Worm (Caenorhabditis elegans) whole organism, early embryonic: ENCODE measurements around the gene R02D1.2.

ENCODE experiments used
- B0310.2 ChIP-seq: sonication (generic microtip); optimal IDR thresholded peaks from 2 replicates; lab custom pipeline; 2016; ENCODE audit warnings: mild to moderate bottlenecking, missing genetic modification characterization, missing compliant biosample characterization
- F13C5.2 ChIP-seq: sonication (generic microtip); optimal IDR thresholded peaks from 2 replicates; lab custom pipeline; 2017; ENCODE audit warnings: mild to moderate bottlenecking, missing genetic modification characterization, inconsistent platforms, missing compliant biosample characterization
- aly-1 ChIP-seq: sonication (generic microtip); optimal IDR thresholded peaks from 2 replicates; lab custom pipeline; 2016; ENCODE audit warnings: missing genetic modification characterization, missing compliant biosample characterization
- ama-1 ChIP-seq: fragments of 150-350 bp; optimal IDR thresholded peaks from 2 replicates; lab custom pipeline; 2014
- ceh-13 ChIP-seq: fragments of 200-800 bp; sonication (Bioruptor generic); optimal IDR thresholded peaks from 2 replicates; lab custom pipeline; 2018; ENCODE audit warnings: mild to moderate bottlenecking, missing genetic modification characterization, missing compliant biosample characterization
- ceh-36 ChIP-seq: sonication (generic microtip); optimal IDR thresholded peaks from 2 replicates; lab custom pipeline; 2016; ENCODE audit warnings: missing genetic modification characterization, inconsistent platforms, missing compliant biosample characterization
- ets-7 ChIP-seq: sonication (generic microtip); optimal IDR thresholded peaks from 2 replicates; lab custom pipeline; 2016; ENCODE audit warnings: missing genotype, missing genetic modification characterization, missing compliant biosample characterization
- flt-1 ChIP-seq: fragments of 200-800 bp; sonication (Bioruptor generic); IDR thresholded peaks from 2 replicates; pipeline ENCODE4 v1.3.6; 2022; ENCODE audit warnings: missing genetic modification characterization, missing compliant biosample characterization
- hmbx-1 ChIP-seq: sonication (generic microtip); optimal IDR thresholded peaks from 2 replicates; lab custom pipeline; 2016; ENCODE audit warnings: mild to moderate bottlenecking, missing genetic modification characterization, missing compliant biosample characterization
- hmg-4 ChIP-seq: fragments of 200-800 bp; sonication (Bioruptor generic); optimal IDR thresholded peaks from 2 replicates; lab custom pipeline; 2018; ENCODE audit warnings: mild to moderate bottlenecking, missing genetic modification characterization, missing compliant biosample characterization
- hnd-1 ChIP-seq: sonication (generic microtip); optimal IDR thresholded peaks from 2 replicates; lab custom pipeline; 2016; ENCODE audit warnings: missing genetic modification characterization, missing compliant biosample characterization
- pes-1 ChIP-seq: fragments of 200-800 bp; sonication (Bioruptor generic); IDR thresholded peaks from 2 replicates; pipeline ENCODE4 v1.3.6; 2022; ENCODE audit warnings: missing genetic modification reagents, missing genetic modification characterization, missing compliant biosample characterization
- scrt-1 ChIP-seq: fragments of 200-800 bp; sonication (Bioruptor generic); IDR thresholded peaks from 2 replicates; pipeline ENCODE4 v1.3.6; 2022; ENCODE audit warnings: missing genetic modification characterization, missing compliant biosample characterization
- sea-1 ChIP-seq: fragments of 200-800 bp; sonication (Bioruptor generic); conservative IDR thresholded peaks from 2 replicates; pipeline ENCODE4 v1.3.6; 2022; ENCODE audit warnings: missing genetic modification characterization, missing compliant biosample characterization
- tbx-11 ChIP-seq: fragments of 200-800 bp; sonication (Bioruptor generic); IDR thresholded peaks from 2 replicates; pipeline ENCODE4 v1.3.6; 2022; ENCODE audit warnings: missing genetic modification characterization, missing compliant biosample characterization
- tbx-37 ChIP-seq: fragments of 200-800 bp; sonication (Bioruptor generic); conservative IDR thresholded peaks from 2 replicates; pipeline ENCODE4 v1.3.6; 2022; ENCODE audit warnings: missing genetic modification reagents, missing genetic modification characterization, missing compliant biosample characterization
- tra-4 ChIP-seq: sonication (generic microtip); optimal IDR thresholded peaks from 2 replicates; lab custom pipeline; 2017; ENCODE audit warnings: missing genetic modification characterization, missing compliant biosample characterization

R02D1.2 gene

ce11 chrV:4360018-4360417 lies 37.4 kb upstream of the R02D1.2 start:
- TF ChIP-seq tbx-37 (GFP tag; lab: Robert Waterston, UW) (no peak), pes-1 (GFP tag; lab: Robert Waterston, UW) (no peak), ceh-13 (no peak)

- no peak for TF ChIP-seq ceh-13
- no peak for TF ChIP-seq ceh-36 (tag; lab: Kevin White, UChicago)
- TF ChIP-seq flt-1 (GFP tag; lab: Robert Waterston, UW) = no peak
- TF ChIP-seq aly-1 (tag; lab: Kevin White, UChicago) = no peak
- no peak for TF ChIP-seq ets-7 (tag; lab: Kevin White, UChicago)
- TF ChIP-seq tra-4 = no peak
Measured at ce11 chrV:4359127-4359526, 36.5 kb upstream of the R02D1.2 start.

- no peak for TF ChIP-seq ceh-36 (tag; lab: Kevin White, UChicago)
- no peak for TF ChIP-seq hmg-4
- TF ChIP-seq aly-1 (tag; lab: Kevin White, UChicago) = no peak
- TF ChIP-seq flt-1 (GFP tag; lab: Robert Waterston, UW) = no peak
- no peak for TF ChIP-seq scrt-1 (GFP tag; lab: Robert Waterston, UW)
- TF ChIP-seq ama-1 = no peak
- TF ChIP-seq pes-1 (GFP tag; lab: Robert Waterston, UW) = no peak
- TF ChIP-seq tbx-37 (GFP tag; lab: Robert Waterston, UW) = no peak
- TF ChIP-seq F13C5.2 = no peak
- no peak for TF ChIP-seq tra-4
- TF ChIP-seq ets-7 (tag; lab: Kevin White, UChicago) = no peak
- no peak for TF ChIP-seq ceh-13
- TF ChIP-seq tbx-11 (GFP tag; lab: Robert Waterston, UW) = no peak
- TF ChIP-seq hnd-1 (tag; lab: Kevin White, UChicago) = no peak
- no peak for TF ChIP-seq hmbx-1 (tag; lab: Kevin White, UChicago)
- no peak for TF ChIP-seq B0310.2
- no peak for TF ChIP-seq sea-1
Measured at ce11 chrV:4357369-4357768, 34.8 kb upstream of the R02D1.2 start.

- no peak for TF ChIP-seq scrt-1 (GFP tag; lab: Robert Waterston, UW)
Measured at ce11 chrV:4356047-4356612, 33.5 kb upstream of the R02D1.2 start.

ce11 chrV:4346799-4347198 lies 24.2 kb upstream of the R02D1.2 start, which contains the start of gene mcm-7:
mcm-7 (plus strand) TSS chrV:4347166.
- TF ChIP-seq F13C5.2 (no peak), tra-4 (no peak), pes-1 (GFP tag; lab: Robert Waterston, UW) (no peak), tbx-37 (GFP tag; lab: Robert Waterston, UW) (no peak), hmbx-1 (tag; lab: Kevin White, UChicago) (no peak), tbx-11 (GFP tag; lab: Robert Waterston, UW) (no peak), sea-1 (no peak), scrt-1 (GFP tag; lab: Robert Waterston, UW) (no peak), ceh-36 (tag; lab: Kevin White, UChicago) (no peak), ama-1 (no peak), hmg-4 (no peak), ets-7 (tag; lab: Kevin White, UChicago) (no peak)

- TF ChIP-seq ets-7 (tag; lab: Kevin White, UChicago) (no peak), B0310.2 (no peak)
Measured at ce11 chrV:4346325-4346724, 23.7 kb upstream of the R02D1.2 start, which contains the start of gene hpo-18. hpo-18 (minus strand) TSS chrV:4346425.

ce11 chrV:4345714-4346113 lies 23.1 kb upstream of the R02D1.2 start, which contains the start of gene figl-1:
figl-1 (minus strand) TSS chrV:4345999.
- TF ChIP-seq B0310.2 (no peak), aly-1 (tag; lab: Kevin White, UChicago) (no peak), F13C5.2 (no peak), tbx-37 (GFP tag; lab: Robert Waterston, UW) (no peak)

ce11 chrV:4341736-4342135 lies 19.1 kb upstream of the R02D1.2 start:
- TF ChIP-seq pes-1 (GFP tag; lab: Robert Waterston, UW) (no peak), scrt-1 (GFP tag; lab: Robert Waterston, UW) (no peak), B0310.2 (no peak), hmbx-1 (tag; lab: Kevin White, UChicago) (no peak), F13C5.2 (no peak), hmg-4 (no peak), sea-1 (no peak), flt-1 (GFP tag; lab: Robert Waterston, UW) (no peak), hnd-1 (tag; lab: Kevin White, UChicago) (no peak), tra-4 (no peak), ets-7 (tag; lab: Kevin White, UChicago) (no peak), aly-1 (tag; lab: Kevin White, UChicago) (no peak), tbx-37 (GFP tag; lab: Robert Waterston, UW) (no peak), ceh-36 (tag; lab: Kevin White, UChicago) (no peak), ceh-13 (no peak)

ce11 chrV:4341208-4341607 lies 18.6 kb upstream of the R02D1.2 start, which contains the start of gene glrx-3:
glrx-3 (minus strand) TSS chrV:4341308.
- no peak for TF ChIP-seq tbx-37 (GFP tag; lab: Robert Waterston, UW)
- no peak for TF ChIP-seq F13C5.2
- no peak for TF ChIP-seq ets-7 (tag; lab: Kevin White, UChicago)
- no peak for TF ChIP-seq aly-1 (tag; lab: Kevin White, UChicago)
- no peak for TF ChIP-seq tra-4
- no peak for TF ChIP-seq flt-1 (GFP tag; lab: Robert Waterston, UW)
- no peak for TF ChIP-seq hmg-4
- no peak for TF ChIP-seq scrt-1 (GFP tag; lab: Robert Waterston, UW)
- no peak for TF ChIP-seq B0310.2
- TF ChIP-seq ama-1 = no peak
- TF ChIP-seq ceh-13 = no peak
- TF ChIP-seq ceh-36 (tag; lab: Kevin White, UChicago) = no peak
- no peak for TF ChIP-seq sea-1
- TF ChIP-seq pes-1 (GFP tag; lab: Robert Waterston, UW) = no peak
- TF ChIP-seq hmbx-1 (tag; lab: Kevin White, UChicago) = no peak
- TF ChIP-seq hnd-1 (tag; lab: Kevin White, UChicago) = no peak
- no peak for TF ChIP-seq tbx-11 (GFP tag; lab: Robert Waterston, UW)
